Worm (Caenorhabditis elegans): ENCODE data around the gene fbxa-69.
"Not testable (repeated sequence)": the region's sequence is repeated elsewhere in the genome, so short reads cannot be mapped to it uniquely, and the experiment has no call there.

Gene fbxa-69

DNA sequence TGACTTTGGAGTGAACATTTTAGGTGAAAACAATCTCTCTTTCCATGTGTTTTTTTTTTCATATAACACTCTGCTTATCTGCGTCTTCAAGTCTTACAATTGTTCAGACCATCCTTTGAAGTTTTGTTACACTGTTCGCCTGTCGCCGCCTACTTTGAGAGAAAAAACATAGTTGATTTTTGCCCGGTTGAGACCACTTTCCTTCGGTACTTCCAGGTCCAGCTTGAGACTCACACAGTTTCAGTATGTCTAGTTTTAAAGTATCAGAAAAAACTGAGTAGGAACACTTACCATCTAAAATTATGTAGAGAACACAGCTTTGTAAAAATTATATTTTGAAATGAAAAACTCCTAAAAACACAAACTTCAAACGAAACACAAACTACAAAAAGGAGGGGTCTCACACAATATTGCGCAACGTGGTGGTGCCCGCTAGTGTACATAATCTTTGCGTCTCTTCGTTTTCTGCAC, at the start of gene fbxa-69, which contains the start of gene F54B8.4:
fbxa-69 (minus strand) TSS at position 10 of the 471 bp plus-strand sequence.
F54B8.4 (plus strand) TSS at position 421 of the 471 bp plus-strand sequence.
- no peak for TF ChIP-seq hmg-11 (tag; optimal IDR thresholded peaks at IDR 0.05)
- TF ChIP-seq skn-1 (tag; optimal IDR thresholded peaks at IDR 0.05), result no peak
- no peak for TF ChIP-seq egl-5 (tag; optimal IDR thresholded peaks at IDR 0.05)
- no peak for TF ChIP-seq tbx-2 (tag; optimal IDR thresholded peaks at IDR 0.05)
- no peak for TF ChIP-seq fkh-10 (GFP tag; optimal IDR thresholded peaks at IDR 0.05)
- TF ChIP-seq unc-62 (GFP tag; optimal IDR thresholded peaks at IDR 0.05), result no peak
- no peak for TF ChIP-seq lin-39 (tag; optimal IDR thresholded peaks at IDR 0.05)
- TF ChIP-seq jun-1 (tag; optimal IDR thresholded peaks at IDR 0.05), result no peak
- no peak for TF ChIP-seq fos-1 (tag; optimal IDR thresholded peaks at IDR 0.05)
- no peak for TF ChIP-seq nhr-11 (tag; optimal IDR thresholded peaks at IDR 0.05)

DNA sequence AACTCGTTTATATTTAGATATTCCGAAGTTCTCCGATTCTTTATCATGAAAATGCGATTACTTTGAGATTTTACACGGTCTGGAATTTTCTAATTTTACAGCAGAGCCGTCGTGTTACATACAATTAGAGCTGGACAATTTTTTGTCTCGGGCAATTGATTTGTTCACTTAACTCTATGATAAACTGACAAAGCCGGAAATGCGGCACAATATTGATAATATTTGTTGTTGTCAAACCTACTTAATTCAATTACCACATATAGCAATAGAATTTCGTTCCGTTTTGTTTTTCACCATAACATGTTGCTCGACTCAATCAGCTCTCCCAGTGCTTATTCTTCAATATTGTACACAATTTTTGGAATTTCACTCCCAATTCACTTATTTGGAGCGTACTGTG, 47.3 kb upstream of the fbxa-69 start, which contains the start of gene srh-299:
srh-299 (plus strand) TSS at position 301 of the 400 bp plus-strand sequence.
- TF ChIP-seq egl-27 (tag; optimal IDR thresholded peaks at IDR 0.05), result no peak
- no peak for TF ChIP-seq eor-1 (tag; optimal IDR thresholded peaks at IDR 0.05)

DNA sequence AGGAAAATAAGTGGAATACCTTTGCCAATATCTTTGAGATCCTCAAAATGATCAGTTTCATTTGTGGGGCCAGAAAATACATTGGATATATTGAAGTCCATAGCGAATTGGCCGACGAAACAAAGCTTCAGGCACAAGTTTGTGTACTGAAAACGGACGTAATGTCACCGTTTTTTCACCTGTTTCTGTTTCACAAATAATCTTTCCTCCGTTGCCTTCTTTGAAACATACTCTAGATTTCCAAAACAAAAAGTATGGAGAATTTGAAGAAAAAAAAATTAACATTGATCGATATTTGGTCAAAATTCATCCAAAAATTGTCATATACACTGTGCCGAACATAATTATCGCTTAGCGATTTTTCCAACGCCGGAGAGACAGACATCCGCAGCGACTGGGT, 46.8 kb upstream of the fbxa-69 start, which contains the start of gene srz-12:
srz-12 (minus strand) TSS at position 101 of the 400 bp plus-strand sequence.
- TF ChIP-seq zag-1 (tag; optimal IDR thresholded peaks at IDR 0.05) (no peak), nhr-237 (tag; optimal IDR thresholded peaks at IDR 0.05) (no peak), fkh-2 (tag; optimal IDR thresholded peaks at IDR 0.05) (no peak), nhr-11 (tag; optimal IDR thresholded peaks at IDR 0.05) (no peak), egl-27 (tag; optimal IDR thresholded peaks at IDR 0.05) (no peak), ceh-82 (tag; optimal IDR thresholded peaks at IDR 0.05) (no peak), lsy-12 (tag; optimal IDR thresholded peaks at IDR 0.05) (no peak), ceh-9 (tag; optimal IDR thresholded peaks at IDR 0.05) (no peak), ama-1 (optimal IDR thresholded peaks at IDR 0.05) (no peak), nhr-23 (tag; optimal IDR thresholded peaks at IDR 0.05) (no peak), nhr-12 (tag; optimal IDR thresholded peaks at IDR 0.05) (no peak), nhr-25 (tag; optimal IDR thresholded peaks at IDR 0.05) (no peak), eor-1 (tag; optimal IDR thresholded peaks at IDR 0.05) (no peak)

DNA sequence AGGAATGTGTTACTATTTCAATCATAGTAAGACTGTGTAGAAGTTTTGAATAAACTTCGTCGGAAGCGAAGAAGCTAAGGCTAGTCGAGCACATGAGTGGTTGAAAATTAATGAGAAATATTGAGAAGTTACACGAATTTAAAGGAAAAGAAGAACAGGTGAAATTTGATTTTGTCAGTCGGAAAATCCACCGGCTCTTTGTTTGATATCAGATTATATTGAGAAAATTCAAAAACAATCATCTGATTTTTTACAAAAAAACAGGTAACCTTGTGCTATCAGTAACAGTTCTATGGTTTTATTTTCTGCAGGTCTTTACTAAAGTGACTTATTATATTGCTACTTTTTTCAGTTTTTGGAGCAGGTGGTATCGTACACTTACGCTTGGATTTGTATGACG, 42.5 kb upstream of the fbxa-69 start, which contains the start of gene srh-148:
srh-148 (minus strand) TSS at position 101 of the 400 bp plus-strand sequence.
- TF ChIP-seq nhr-28 (tag; optimal IDR thresholded peaks at IDR 0.05) (no peak), R02D3.7 (tag; optimal IDR thresholded peaks at IDR 0.05) (no peak), ztf-4 (tag; optimal IDR thresholded peaks at IDR 0.05) (no peak), egl-5 (tag; optimal IDR thresholded peaks at IDR 0.05) (no peak), lin-15B (tag; optimal IDR thresholded peaks at IDR 0.05) (no peak), mdl-1 (tag; optimal IDR thresholded peaks at IDR 0.05) (no peak), nhr-77 (tag; optimal IDR thresholded peaks at IDR 0.05) (no peak), elt-3 (tag; optimal IDR thresholded peaks at IDR 0.05) (no peak), nhr-11 (tag; optimal IDR thresholded peaks at IDR 0.05) (no peak), tbx-2 (tag; optimal IDR thresholded peaks at IDR 0.05) (no peak)

DNA sequence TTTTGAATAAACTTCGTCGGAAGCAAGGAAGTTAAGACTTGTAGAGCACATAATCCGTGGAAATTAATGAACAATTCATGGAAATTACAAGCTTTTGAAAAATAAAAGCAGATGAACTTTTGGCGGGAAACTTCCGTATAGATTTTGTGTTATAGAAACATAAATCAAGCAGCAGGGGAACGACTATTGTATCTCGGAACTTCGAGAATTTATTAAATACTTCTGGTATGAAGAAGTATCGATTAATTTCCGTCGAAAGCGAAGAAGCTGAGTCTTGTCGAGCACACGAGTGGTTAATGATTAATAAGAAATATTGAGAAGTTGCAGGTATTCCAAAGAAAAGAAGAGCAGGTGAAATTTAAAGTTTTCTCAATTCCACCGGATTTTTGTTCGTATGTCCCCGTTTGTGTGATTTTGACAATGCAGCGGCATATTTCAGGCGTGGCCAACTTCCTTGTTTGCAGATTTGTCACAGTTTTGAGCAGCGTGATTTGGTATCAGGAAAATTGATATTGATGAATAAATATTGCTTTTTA, 34.6 kb upstream of the fbxa-69 start, which contains the start of gene srh-147:
srh-147 (minus strand) TSS at position 51 of the 536 bp plus-strand sequence.
- TF ChIP-seq pha-4, eor-1, lsy-12 (tag; optimal IDR thresholded peaks at IDR 0.05): not testable (repeated sequence)

DNA sequence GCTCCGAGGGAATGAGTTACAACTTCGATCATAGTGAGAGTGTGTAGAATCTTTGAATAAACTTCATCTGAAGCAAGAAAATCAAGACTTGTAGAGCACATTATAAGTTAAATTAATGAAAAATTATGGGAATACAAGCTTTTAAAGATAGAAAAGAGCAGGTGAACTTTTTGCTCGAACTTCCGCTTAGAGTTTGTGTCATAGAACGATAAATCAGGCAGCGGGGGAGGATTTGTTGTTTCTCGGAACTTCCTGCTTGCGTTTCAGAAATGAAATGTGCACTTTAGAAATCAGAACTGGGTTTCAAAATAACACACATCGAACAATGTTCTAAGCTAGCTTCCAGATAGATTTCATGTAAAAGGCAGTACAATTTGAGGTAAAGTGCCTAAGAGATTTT, 25.3 kb upstream of the fbxa-69 start, which contains the start of gene srh-149:
srh-149 (minus strand) TSS at position 101 of the 400 bp plus-strand sequence.
- TF ChIP-seq nhr-28 (tag; optimal IDR thresholded peaks at IDR 0.05) (no peak), nhr-76 (tag; optimal IDR thresholded peaks at IDR 0.05) (no peak), nfya-1 (tag; optimal IDR thresholded peaks at IDR 0.05; ENCODE audit: insufficient read depth) (no peak), mdl-1 (tag; optimal IDR thresholded peaks at IDR 0.05) (no peak), unc-62 (GFP tag; optimal IDR thresholded peaks at IDR 0.05) (no peak), mml-1 (tag; optimal IDR thresholded peaks at IDR 0.05) (no peak), nhr-25 (tag; optimal IDR thresholded peaks at IDR 0.05) (no peak), tbx-2 (tag; optimal IDR thresholded peaks at IDR 0.05) (no peak), fkh-2 (tag; optimal IDR thresholded peaks at IDR 0.05) (no peak), lsy-12 (tag; optimal IDR thresholded peaks at IDR 0.05) (no peak), ztf-11 (tag; optimal IDR thresholded peaks at IDR 0.05) (no peak), nhr-11 (tag; optimal IDR thresholded peaks at IDR 0.05) (no peak), pha-4 (tag; optimal IDR thresholded peaks at IDR 0.05) (no peak), sea-2 (GFP tag; optimal IDR thresholded peaks at IDR 0.05) (no peak), lin-15B (tag; optimal IDR thresholded peaks at IDR 0.05) (no peak)
